Fruit fly (Drosophila melanogaster) whole organism, embryonic: ENCODE measurements around the gene CG13465.
A peak's percentile ranks its signal among the peaks of the same experiment; 100 is the strongest.

Experiments used
- ATbp ChIP-seq: fragments of 200-800 bp; sonication (Bioruptor generic); optimal IDR thresholded peaks from 2 replicates; lab custom pipeline; 2017; ENCODE audit warnings: missing biosample characterization, mild to moderate bottlenecking, missing genetic modification characterization, missing genetic modification reagents
- Blimp-1 ChIP-seq: fragments of 200-800 bp; sonication (Bioruptor generic); optimal IDR thresholded peaks from 3 replicates; lab custom pipeline; 2018; ENCODE audit warnings: missing biosample characterization, missing genetic modification characterization, mild to moderate bottlenecking, moderate library complexity, missing genetic modification reagents
- C15 ChIP-seq: fragments of 200-800 bp; sonication (Bioruptor generic); IDR thresholded peaks from 3 replicates; pipeline ENCODE4 v1.3.6; 2022; ENCODE audit warnings: missing biosample characterization, missing genetic modification characterization
- CG10654 ChIP-seq: fragments of 200-800 bp; sonication (Bioruptor generic); optimal IDR thresholded peaks from 2 replicates; lab custom pipeline; 2016; ENCODE audit warnings: missing biosample characterization, missing genetic modification characterization
- CG10959 ChIP-seq: fragments of 200-800 bp; sonication (Bioruptor generic); IDR thresholded peaks from 2 replicates; pipeline ENCODE4 v1.3.6; 2022; ENCODE audit warnings: missing biosample characterization, missing genetic modification characterization
- CG1233 ChIP-seq: fragments of 200-800 bp; sonication (Bioruptor generic); optimal IDR thresholded peaks from 4 replicates; lab custom pipeline; 2018; ENCODE audit warnings: missing biosample characterization, mild to moderate bottlenecking, missing genetic modification characterization
- CG13624 ChIP-seq: fragments of 200-800 bp; sonication (Bioruptor generic); optimal IDR thresholded peaks from 2 replicates; lab custom pipeline; 2016; ENCODE audit warnings: missing biosample characterization, missing genetic modification characterization
- CG14014 ChIP-seq: fragments of 200-800 bp; sonication (Bioruptor generic); IDR thresholded peaks from 2 replicates; pipeline ENCODE4 v1.3.6; 2022; ENCODE audit warnings: missing biosample characterization, missing genetic modification characterization
- CG17912 ChIP-seq: fragments of 200-800 bp; sonication (Bioruptor generic); optimal IDR thresholded peaks from 2 replicates; lab custom pipeline; 2018; ENCODE audit warnings: missing biosample characterization, mild to moderate bottlenecking, missing genetic modification characterization
- CG18599 ChIP-seq: fragments of 200-800 bp; sonication (Bioruptor generic); optimal IDR thresholded peaks from 3 replicates; lab custom pipeline; 2017; ENCODE audit warnings: missing biosample characterization, missing genetic modification characterization, mild to moderate bottlenecking, moderate library complexity, missing genetic modification reagents
- CG2199 ChIP-seq: fragments of 200-800 bp; sonication (Bioruptor generic); IDR thresholded peaks from 3 replicates; pipeline ENCODE4 v1.3.6; 2022; ENCODE audit warnings: missing biosample characterization, missing genetic modification characterization
- CG30403 ChIP-seq: fragments of 200-800 bp; sonication (Bioruptor generic); optimal IDR thresholded peaks from 3 replicates; lab custom pipeline; 2016; ENCODE audit warnings: missing biosample characterization, missing genetic modification characterization
- CG3065 ChIP-seq: fragments of 200-800 bp; sonication (Bioruptor generic); optimal IDR thresholded peaks from 2 replicates; lab custom pipeline; 2016; ENCODE audit warnings: missing biosample characterization, missing genetic modification characterization
- CG34376 ChIP-seq: fragments of 200-800 bp; sonication (Bioruptor generic); optimal IDR thresholded peaks from 2 replicates; lab custom pipeline; 2018; ENCODE audit warnings: missing biosample characterization, mild to moderate bottlenecking, missing genetic modification characterization
- CG42726 ChIP-seq: fragments of 200-800 bp; sonication (Bioruptor generic); IDR thresholded peaks from 2 replicates; pipeline ENCODE4 v1.3.6; 2022; ENCODE audit warnings: missing biosample characterization, missing genetic modification characterization; ENCODE audit not compliant: partially characterized antibody
- CG6175 ChIP-seq: fragments of 200-800 bp; sonication (Bioruptor generic); IDR thresholded peaks from 3 replicates; pipeline ENCODE4 v1.3.6; 2022; ENCODE audit warnings: missing biosample characterization, missing genetic modification characterization
- CG7963 ChIP-seq: fragments of 200-800 bp; sonication (Bioruptor generic); IDR thresholded peaks from 3 replicates; pipeline ENCODE4 v1.3.6; 2022; ENCODE audit warnings: missing biosample characterization, missing genetic modification characterization; ENCODE audit not compliant: partially characterized antibody
- CG9797 ChIP-seq: fragments of 200-800 bp; sonication (Bioruptor generic); optimal IDR thresholded peaks from 3 replicates; lab custom pipeline; 2018; ENCODE audit warnings: missing biosample characterization, mild to moderate bottlenecking, missing genetic modification characterization
- Chrac-16 ChIP-seq: fragments of 200-800 bp; sonication (Bioruptor generic); optimal IDR thresholded peaks from 3 replicates; lab custom pipeline; 2016; ENCODE audit warnings: missing biosample characterization, missing genetic modification characterization
- D ChIP-seq, 2 experiments: fragments of 200-800 bp in 1 of 2; fragments of >200 bp in 1 of 2; sonication (Bioruptor generic) in 1 of 2; optimal IDR thresholded peaks; 2 replicates in 1 of 2; 3 replicates in 1 of 2; lab custom pipeline; 2017; ENCODE audit warnings: mild to moderate bottlenecking in 1 of 2, missing biosample characterization in 1 of 2, missing genetic modification characterization in 1 of 2, missing genetic modification reagents in 1 of 2
- Dip2 ChIP-seq: fragments of 200-800 bp; sonication (Bioruptor generic); IDR thresholded peaks from 2 replicates; pipeline ENCODE4 v1.3.6; 2022; ENCODE audit warnings: missing biosample characterization, missing genetic modification characterization
- Dp ChIP-seq: fragments of 200-800 bp; sonication (Bioruptor generic); optimal IDR thresholded peaks from 2 replicates; lab custom pipeline; 2018; ENCODE audit warnings: missing biosample characterization, mild to moderate bottlenecking, missing genetic modification characterization, moderate library complexity
- E2f2 ChIP-seq: fragments of 200-800 bp; sonication (Bioruptor generic); IDR thresholded peaks from 2 replicates; pipeline ENCODE4 v1.3.6; 2022; ENCODE audit warnings: missing biosample characterization, missing genetic modification characterization
- Ets65A ChIP-seq: fragments of 200-800 bp; sonication (Bioruptor generic); peaks from one replicate; lab custom pipeline; 2016; ENCODE audit warnings: missing biosample characterization, missing genetic modification characterization
- Mes4 ChIP-seq: fragments of 200-800 bp; sonication (Bioruptor generic); optimal IDR thresholded peaks from 2 replicates; lab custom pipeline; 2016; ENCODE audit warnings: missing biosample characterization, missing genetic modification characterization
- Nf-YC ChIP-seq: fragments of 200-800 bp; optimal IDR thresholded peaks from 3 replicates; lab custom pipeline; 2019; ENCODE audit warnings: missing biosample characterization, mild to moderate bottlenecking, missing genetic modification characterization, moderate library complexity
- Opbp ChIP-seq: fragments of 200-800 bp; sonication (Bioruptor generic); IDR thresholded peaks from 3 replicates; pipeline ENCODE4 v1.3.6; 2022; ENCODE audit warnings: missing biosample characterization, missing genetic modification characterization; ENCODE audit not compliant: partially characterized antibody
- Rfx ChIP-seq: fragments of 200-800 bp; sonication (Bioruptor generic); IDR thresholded peaks from 2 replicates; pipeline ENCODE4 v1.3.6; 2022; ENCODE audit warnings: missing biosample characterization, missing genetic modification characterization
- Sry-δ ChIP-seq: fragments of 200-800 bp; sonication (Bioruptor generic); optimal IDR thresholded peaks from 2 replicates; lab custom pipeline; 2016; ENCODE audit warnings: missing biosample characterization, missing genetic modification characterization
- Stat92E ChIP-seq, 3 experiments: fragments of >200 bp in 2 of 3; fragments of 200-800 bp in 1 of 3; sonication (Bioruptor generic) in 1 of 3; optimal IDR thresholded peaks; 2 replicates each; lab custom pipeline; 2017 to 2019; ENCODE audit warnings: missing biosample characterization in 3 of 3, missing genetic modification characterization in 3 of 3, mild to moderate bottlenecking in 1 of 3, moderate library complexity in 1 of 3
- ap ChIP-seq: fragments of 200-800 bp; sonication (Bioruptor generic); IDR thresholded peaks from 2 replicates; pipeline ENCODE4 v1.3.6; 2022; ENCODE audit warnings: missing biosample characterization, missing genetic modification characterization
- ash1 ChIP-seq: fragments of 200-800 bp; sonication (Bioruptor generic); optimal IDR thresholded peaks from 2 replicates; lab custom pipeline; 2018; ENCODE audit warnings: missing biosample characterization, mild to moderate bottlenecking, missing genetic modification characterization
- cad ChIP-seq: fragments of >200 bp; optimal IDR thresholded peaks from 2 replicates; lab custom pipeline; 2017; ENCODE audit warnings: missing biosample characterization, missing genetic modification characterization
- caup ChIP-seq: fragments of 200-800 bp; sonication (Bioruptor generic); optimal IDR thresholded peaks from 3 replicates; lab custom pipeline; 2017; ENCODE audit warnings: missing biosample characterization, mild to moderate bottlenecking, missing genetic modification characterization, moderate library complexity; ENCODE audit not compliant: severe bottlenecking
- chm ChIP-seq: fragments of 200-800 bp; sonication (Bioruptor generic); IDR thresholded peaks from 2 replicates; pipeline ENCODE4 v1.3.6; 2022; ENCODE audit warnings: missing biosample characterization, missing genetic modification characterization
- crol ChIP-seq: fragments of 200-800 bp; sonication (Bioruptor generic); IDR thresholded peaks from 2 replicates; pipeline ENCODE4 v1.3.6; 2022; ENCODE audit warnings: missing biosample characterization, missing genetic modification characterization
- dan ChIP-seq: fragments of 200-800 bp; sonication (Bioruptor generic); IDR thresholded peaks from 2 replicates; pipeline ENCODE4 v1.3.6; 2022; ENCODE audit warnings: missing biosample characterization, missing genetic modification characterization
- exex ChIP-seq: fragments of 200-800 bp; sonication (Bioruptor generic); optimal IDR thresholded peaks from 4 replicates; lab custom pipeline; 2018; ENCODE audit warnings: missing biosample characterization, mild to moderate bottlenecking, missing genetic modification characterization, moderate library complexity
- fu2 ChIP-seq: fragments of 200-800 bp; sonication (Bioruptor generic); optimal IDR thresholded peaks from 2 replicates; lab custom pipeline; 2016; ENCODE audit warnings: missing biosample characterization, missing genetic modification characterization
- h ChIP-seq: fragments of >200 bp; optimal IDR thresholded peaks from 2 replicates; lab custom pipeline; 2017
- kni ChIP-seq: fragments of 200-800 bp; sonication (Bioruptor generic); optimal IDR thresholded peaks from 3 replicates; lab custom pipeline; 2017; ENCODE audit warnings: mild to moderate bottlenecking, missing biosample characterization, missing genetic modification reagents, missing genetic modification characterization
- lbe ChIP-seq: fragments of 200-800 bp; sonication (Bioruptor generic); optimal IDR thresholded peaks from 2 replicates; lab custom pipeline; 2016; ENCODE audit warnings: missing biosample characterization, mild to moderate bottlenecking, missing genetic modification characterization
- nau ChIP-seq: fragments of 200-800 bp; sonication (Bioruptor generic); optimal IDR thresholded peaks from 3 replicates; lab custom pipeline; 2017; ENCODE audit warnings: missing biosample characterization, mild to moderate bottlenecking, missing genetic modification characterization, missing genetic modification reagents
- nerfin-1 ChIP-seq: fragments of 200-800 bp; sonication (Bioruptor generic); optimal IDR thresholded peaks from 3 replicates; lab custom pipeline; 2019; ENCODE audit warnings: missing biosample characterization, mild to moderate bottlenecking, missing genetic modification characterization, moderate library complexity
- rib ChIP-seq: fragments of 200-800 bp; sonication (Bioruptor generic); IDR thresholded peaks from 2 replicates; pipeline ENCODE4 v1.3.6; 2022; ENCODE audit warnings: missing biosample characterization, missing genetic modification characterization
- slou ChIP-seq: fragments of 200-800 bp; sonication (Bioruptor generic); optimal IDR thresholded peaks from 3 replicates; lab custom pipeline; 2016; ENCODE audit warnings: missing biosample characterization, missing genetic modification characterization
- tll ChIP-seq, 2 experiments: fragments of 200-800 bp in 1 of 2; fragments of >200 bp in 1 of 2; sonication (Bioruptor generic) in 1 of 2; optimal IDR thresholded peaks; 2 replicates each; lab custom pipeline; 2017 to 2019; ENCODE audit warnings: missing biosample characterization in 2 of 2, missing genetic modification characterization in 2 of 2, mild to moderate bottlenecking in 1 of 2, moderate library complexity in 1 of 2
- twi ChIP-seq: fragments of 200-800 bp; optimal IDR thresholded peaks from 2 replicates; lab custom pipeline; 2019; ENCODE audit warnings: missing biosample characterization, mild to moderate bottlenecking, missing genetic modification characterization, moderate library complexity
- vvl ChIP-seq: fragments of 200-800 bp; sonication (Bioruptor generic); IDR thresholded peaks from 2 replicates; pipeline ENCODE4 v1.3.6; 2022; ENCODE audit warnings: missing biosample characterization, missing genetic modification characterization
- wek ChIP-seq: fragments of 200-800 bp; sonication (Bioruptor generic); optimal IDR thresholded peaks from 3 replicates; lab custom pipeline; 2018; ENCODE audit warnings: missing biosample characterization, mild to moderate bottlenecking, missing genetic modification characterization, moderate library complexity
- zen2 ChIP-seq: fragments of 200-800 bp; sonication (Bioruptor generic); IDR thresholded peaks from 3 replicates; pipeline ENCODE4 v1.3.6; 2022; ENCODE audit warnings: missing biosample characterization, missing genetic modification characterization; ENCODE audit not compliant: partially characterized antibody

The CG13465 gene

DNA sequence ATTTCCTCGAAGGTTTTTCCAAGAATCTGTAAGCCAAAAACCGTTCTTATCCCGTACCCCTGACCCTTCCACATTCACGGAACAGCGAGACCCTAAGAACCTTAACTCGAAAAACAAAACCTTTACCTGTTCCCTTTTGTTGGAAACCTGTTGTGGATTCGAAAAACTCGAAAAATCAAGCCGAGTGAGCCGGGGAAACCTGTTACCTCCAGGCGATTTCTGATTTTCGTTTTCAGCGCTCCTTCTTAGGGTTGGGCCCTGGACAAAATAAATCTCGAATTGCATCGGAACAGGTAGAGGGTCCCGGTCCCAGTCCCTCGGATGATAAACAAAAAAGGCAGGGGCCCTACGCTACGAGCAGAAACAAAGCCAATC is 29.1 kb upstream of the CG13465 start:
- TF ChIP-seq exex (tag; lab: Kevin White, UChicago), result no peak
- no peak for TF ChIP-seq CG30403 (GFP tag; lab: Kevin White, UChicago)
- no peak for TF ChIP-seq CG6175 (GFP tag; lab: Robert Waterston, UW)
- peak; percentile 35; the same call in 1 of the 2 replicates for TF ChIP-seq chm (GFP tag; lab: Robert Waterston, UW)
- no peak for TF ChIP-seq CG13624 (GFP tag; lab: Kevin White, UChicago)
- no peak for TF ChIP-seq fu2 (GFP tag; lab: Kevin White, UChicago)
- TF ChIP-seq Stat92E (GFP tag; optimal IDR thresholded peaks at IDR 0.05; lab: Kevin White, UChicago), result peak in 1 of 3 experiments; percentile 98
- no peak for TF ChIP-seq ash1 (GFP tag; lab: Kevin White, UChicago)
- no peak for TF ChIP-seq CG10959 (GFP tag; lab: Robert Waterston, UW)
- TF ChIP-seq Ets65A (GFP tag; lab: Kevin White, UChicago), result no peak
- peak in 1 of 2 experiments; percentile 92 for TF ChIP-seq tll (GFP tag; optimal IDR thresholded peaks at IDR 0.05; lab: Kevin White, UChicago)
- TF ChIP-seq Dip2 (GFP tag; lab: Robert Waterston, UW), result no peak
- TF ChIP-seq Nf-YC (tag; lab: Kevin White, UChicago), result no peak
- TF ChIP-seq D (optimal IDR thresholded peaks at IDR 0.05; lab: Kevin White, UChicago), result peak; percentile 28
- no peak for TF ChIP-seq D (GFP tag; optimal IDR thresholded peaks at IDR 0.05; lab: Kevin White, UChicago)
- peak; percentile 51 for TF ChIP-seq Blimp-1
- no peak for TF ChIP-seq h (lab: Kevin White, UChicago)
- TF ChIP-seq crol (GFP tag; lab: Robert Waterston, UW), result peak; percentile 39
- TF ChIP-seq C15, result no peak
- TF ChIP-seq zen2 (GFP tag; lab: Robert Waterston, UW), result no peak
- TF ChIP-seq vvl, result 0 out of 2 replicates have a peak, but pooled peaks have one; percentile 2
- peak; percentile 63 for TF ChIP-seq kni (GFP tag; lab: Kevin White, UChicago)
- TF ChIP-seq nerfin-1 (tag; lab: Kevin White, UChicago), result no peak
- no peak for TF ChIP-seq CG10654
- no peak for TF ChIP-seq E2f2 (GFP tag; lab: Robert Waterston, UW)
- no peak for TF ChIP-seq CG18599 (GFP tag; lab: Kevin White, UChicago)
- TF ChIP-seq CG42726 (GFP tag; lab: Robert Waterston, UW), result no peak
- TF ChIP-seq cad (GFP tag; lab: Kevin White, UChicago), result peak; percentile 48
- no peak for TF ChIP-seq dan (GFP tag; lab: Robert Waterston, UW)
- TF ChIP-seq wek (GFP tag; lab: Kevin White, UChicago), result no peak
- no peak for TF ChIP-seq ap (GFP tag; lab: Robert Waterston, UW)
- no peak for TF ChIP-seq twi (tag; lab: Kevin White, UChicago)
- no peak for TF ChIP-seq slou
- TF ChIP-seq CG14014 (GFP tag; lab: Robert Waterston, UW), result no peak
- TF ChIP-seq Rfx (GFP tag; lab: Robert Waterston, UW), result no peak
- TF ChIP-seq lbe, result peak; percentile 67
- no peak for TF ChIP-seq CG1233 (GFP tag; lab: Kevin White, UChicago)
- TF ChIP-seq Sry-δ (GFP tag; lab: Kevin White, UChicago), result no peak
- no peak for TF ChIP-seq ATbp (GFP tag; lab: Kevin White, UChicago)
- TF ChIP-seq CG17912 (GFP tag; lab: Kevin White, UChicago), result no peak
- TF ChIP-seq Opbp, result peak; percentile 15; the same call in 1 of the 3 replicates
- TF ChIP-seq caup (GFP tag; lab: Kevin White, UChicago), result no peak
- TF ChIP-seq CG7963 (GFP tag; lab: Robert Waterston, UW), result no peak
- TF ChIP-seq Dp (GFP tag; lab: Kevin White, UChicago), result no peak
- TF ChIP-seq Mes4 (GFP tag; lab: Kevin White, UChicago), result no peak
- no peak for TF ChIP-seq CG2199 (GFP tag; lab: Robert Waterston, UW)
- no peak for TF ChIP-seq CG3065 (GFP tag; lab: Kevin White, UChicago)
- TF ChIP-seq Chrac-16, result no peak
- TF ChIP-seq CG9797 (GFP tag; lab: Kevin White, UChicago), result no peak
- TF ChIP-seq nau (GFP tag; lab: Kevin White, UChicago), result no peak
- TF ChIP-seq CG34376 (GFP tag; lab: Kevin White, UChicago), result no peak
- TF ChIP-seq rib (GFP tag; lab: Robert Waterston, UW), result 0 out of 2 replicates have a peak, but pooled peaks have one; percentile 12
